Fruit fly (Drosophila melanogaster) Kc167 (cell line): ENCODE results near the gene CG16964.

Experiments used
- Myc ChIP-seq: fragments of >200 bp; optimal IDR thresholded peaks from 2 replicates; lab custom pipeline; 2017; ENCODE audit warnings: missing external identifiers
- Sin3A ChIP-seq: fragments of >200 bp; optimal IDR thresholded peaks from 2 replicates; lab custom pipeline; 2018; ENCODE audit warnings: missing external identifiers
- h ChIP-seq: fragments of >200 bp; optimal IDR thresholded peaks from 3 replicates; lab custom pipeline; 2018; ENCODE audit warnings: missing external identifiers
- insv ChIP-seq: fragments of >200 bp; optimal IDR thresholded peaks from 3 replicates; lab custom pipeline; 2018; ENCODE audit warnings: missing external identifiers
- psq ChIP-seq: fragments of >200 bp; optimal IDR thresholded peaks from 2 replicates; lab custom pipeline; 2017; ENCODE audit warnings: missing external identifiers
- ttk ChIP-seq: sonication (Bioruptor generic); optimal IDR thresholded peaks from 2 replicates; lab custom pipeline; 2017; ENCODE audit warnings: missing external identifiers

Gene CG16964

dm6 chr2L:11947641-11948040, at the start of gene CG16964:
CG16964 (plus strand) TSS chr2L:11947941.
- no peak for TF ChIP-seq ttk
- TF ChIP-seq h (lab: Kevin White, UChicago) = no peak
- no peak for TF ChIP-seq insv
- no peak for TF ChIP-seq psq (lab: Kevin White, UChicago)
- no peak for TF ChIP-seq Myc
- TF ChIP-seq Sin3A = no peak

dm6 chr2L:11902483-11902882, 45.3 kb upstream of the CG16964 start:
- TF ChIP-seq psq (lab: Kevin White, UChicago) (no peak), Myc (no peak), ttk (no peak), insv (no peak)

- TF ChIP-seq psq (lab: Kevin White, UChicago) = no peak
- TF ChIP-seq h (lab: Kevin White, UChicago) = no peak
- TF ChIP-seq ttk = no peak
- no peak for TF ChIP-seq insv
- no peak for TF ChIP-seq Sin3A
- no peak for TF ChIP-seq Myc
Observed at dm6 chr2L:11903335-11903734, 44.4 kb upstream of the CG16964 start.

DNA sequence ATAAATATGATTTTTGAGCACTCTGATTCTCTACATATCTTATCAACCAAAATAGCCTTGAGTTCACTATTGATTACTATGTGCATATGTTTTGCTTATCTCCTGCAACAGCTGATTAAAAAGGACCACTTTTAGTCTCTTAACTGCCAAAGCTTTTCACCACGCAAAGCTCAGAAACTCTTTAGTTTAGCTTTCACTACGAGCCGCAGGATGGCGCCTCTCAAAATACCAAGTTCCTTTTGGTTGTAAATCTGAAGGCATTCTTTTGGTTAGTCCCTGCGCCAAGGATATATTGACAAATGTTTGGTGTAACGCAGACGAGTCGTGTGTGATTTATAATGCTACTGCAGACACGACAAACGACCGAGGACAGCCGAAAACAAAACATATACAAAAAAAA, 43.6 kb upstream of the CG16964 start:
- TF ChIP-seq h (lab: Kevin White, UChicago) (no peak), psq (lab: Kevin White, UChicago) (no peak)

DNA sequence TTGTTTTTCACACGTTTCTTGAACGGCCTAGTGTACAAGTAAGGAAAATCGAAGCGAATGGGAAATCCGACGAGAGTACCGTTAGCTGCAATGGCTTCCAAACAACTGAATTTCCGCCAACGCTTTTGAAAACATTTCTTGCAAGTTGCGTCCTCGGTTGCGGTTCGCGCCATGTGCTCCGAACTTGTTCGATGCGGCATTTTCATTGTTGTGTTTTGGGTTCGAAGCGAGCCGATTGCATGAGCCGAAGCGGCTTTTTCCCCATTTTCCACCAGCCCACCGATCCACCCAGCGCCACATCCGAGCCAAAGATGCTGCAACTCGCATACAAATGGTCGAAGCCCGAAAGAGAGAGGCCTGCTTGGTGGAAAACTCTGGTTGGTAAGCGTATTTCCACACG, 19.3 kb upstream of the CG16964 start, which contains the start of gene Pde1c:
Gene Pde1c, minus strand, starts transcription at position 109 of the 400 bp plus-strand sequence.
- TF ChIP-seq Sin3A (no peak), Myc (no peak), insv (no peak), h (lab: Kevin White, UChicago) (no peak), ttk (no peak), psq (lab: Kevin White, UChicago) (no peak)

- TF ChIP-seq insv = no peak
- no peak for TF ChIP-seq Myc
- TF ChIP-seq ttk = no peak
Observed at dm6 chr2L:11931603-11932002, 16.1 kb upstream of the CG16964 start.

- no peak for TF ChIP-seq insv
- no peak for TF ChIP-seq ttk
- TF ChIP-seq h (lab: Kevin White, UChicago) = no peak
- no peak for TF ChIP-seq Myc
- TF ChIP-seq Sin3A = no peak
- no peak for TF ChIP-seq psq (lab: Kevin White, UChicago)
Observed at dm6 chr2L:11934205-11934604, 13.5 kb upstream of the CG16964 start, which contains the start of gene Or33a. Or33a (plus strand) TSS chr2L:11934505.

DNA sequence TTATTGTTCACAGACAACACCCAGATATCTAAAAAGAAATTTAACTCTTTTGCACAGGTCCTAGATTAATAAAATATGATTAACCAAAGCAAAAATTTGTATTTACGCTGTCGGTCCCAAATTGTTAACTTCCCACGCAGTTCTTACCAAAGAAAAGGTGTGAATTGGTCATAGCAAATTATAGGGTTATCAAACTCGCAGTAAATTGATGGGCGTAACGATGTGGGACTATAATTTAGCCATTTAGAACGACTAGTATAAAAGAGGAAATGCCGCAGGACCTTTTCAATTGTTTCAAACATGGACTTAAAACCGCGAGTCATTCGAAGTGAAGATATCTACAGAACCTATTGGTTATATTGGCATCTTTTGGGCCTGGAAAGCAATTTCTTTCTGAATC, 11.9 kb upstream of the CG16964 start, which contains the start of gene Or33b:
Gene Or33b, plus strand, starts transcription at position 301 of the 400 bp plus-strand sequence.
- TF ChIP-seq ttk (no peak), insv (no peak), h (lab: Kevin White, UChicago) (no peak), psq (lab: Kevin White, UChicago) (no peak), Sin3A (no peak), Myc (no peak)

DNA sequence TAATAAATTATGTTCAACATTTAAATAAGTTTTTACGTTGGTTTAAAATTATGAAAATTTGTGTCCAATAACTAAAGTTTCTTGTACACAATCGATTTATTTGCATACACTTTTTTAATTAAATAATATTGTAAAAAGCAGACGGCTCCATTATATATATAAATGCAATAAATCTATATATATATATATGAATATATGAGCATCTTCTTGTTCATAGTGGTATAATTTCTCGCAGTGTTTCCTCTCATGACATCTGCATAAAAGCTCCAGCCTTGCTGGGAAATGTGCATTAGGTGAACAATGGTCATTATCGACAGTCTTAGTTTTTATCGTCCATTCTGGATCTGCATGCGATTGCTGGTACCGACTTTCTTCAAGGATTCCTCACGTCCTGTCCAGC, 10.1 kb upstream of the CG16964 start, which contains the start of gene Or33c:
Gene Or33c, plus strand, starts transcription at position 301 of the 400 bp plus-strand sequence.
- no peak for TF ChIP-seq ttk

DNA sequence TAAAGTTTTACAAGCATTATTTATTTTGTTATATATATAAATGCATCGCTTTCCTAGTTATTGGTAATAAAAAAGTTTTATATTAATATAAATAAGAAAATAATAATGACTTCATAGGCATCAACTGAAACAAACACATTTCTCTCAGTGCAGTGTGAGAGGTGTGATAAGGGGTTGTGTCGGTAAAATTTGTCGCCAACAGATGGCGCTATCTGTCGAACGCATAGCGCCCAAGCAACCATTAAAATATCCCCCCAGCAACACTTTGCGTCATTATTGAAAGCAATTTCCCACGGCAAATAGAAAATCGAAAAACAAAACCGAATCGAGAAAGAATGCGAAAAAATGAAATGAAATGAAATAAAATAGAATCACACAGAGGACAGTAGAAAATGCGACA, 7.1 kb upstream of the CG16964 start:
- TF ChIP-seq ttk = no peak
- no peak for TF ChIP-seq Sin3A
- TF ChIP-seq insv = no peak
- no peak for TF ChIP-seq Myc
- TF ChIP-seq psq (lab: Kevin White, UChicago) = no peak
- TF ChIP-seq h (lab: Kevin White, UChicago) = no peak

DNA sequence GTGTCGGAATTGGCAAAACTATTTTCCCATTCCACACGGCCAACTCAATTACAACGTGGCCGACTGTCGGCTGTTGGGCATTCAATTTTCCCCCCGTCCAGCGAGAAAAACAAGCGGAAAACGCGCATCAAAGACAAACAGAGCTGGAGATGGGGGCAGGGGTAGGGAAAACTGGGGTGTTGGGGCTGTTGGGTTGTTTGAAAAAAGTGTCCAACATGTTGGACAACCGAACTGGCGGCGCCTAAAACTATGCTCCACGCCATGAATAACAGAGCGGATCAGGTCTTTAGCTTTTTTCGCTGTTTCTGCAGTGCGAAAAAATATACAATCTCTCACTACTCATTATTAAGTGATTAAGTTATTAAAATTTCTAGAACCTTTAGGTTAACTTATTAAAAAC, 5.5 kb upstream of the CG16964 start:
- TF ChIP-seq Myc = no peak
- no peak for TF ChIP-seq psq (lab: Kevin White, UChicago)
- TF ChIP-seq insv = no peak
- no peak for TF ChIP-seq Sin3A
- no peak for TF ChIP-seq h (lab: Kevin White, UChicago)
- no peak for TF ChIP-seq ttk

- TF ChIP-seq Myc = no peak
- no peak for TF ChIP-seq Sin3A
- TF ChIP-seq psq (lab: Kevin White, UChicago) = no peak
- TF ChIP-seq h (lab: Kevin White, UChicago) = no peak
- TF ChIP-seq insv = no peak
- TF ChIP-seq ttk = no peak
Observed at dm6 chr2L:11942826-11943225, 4.9 kb upstream of the CG16964 start.

DNA sequence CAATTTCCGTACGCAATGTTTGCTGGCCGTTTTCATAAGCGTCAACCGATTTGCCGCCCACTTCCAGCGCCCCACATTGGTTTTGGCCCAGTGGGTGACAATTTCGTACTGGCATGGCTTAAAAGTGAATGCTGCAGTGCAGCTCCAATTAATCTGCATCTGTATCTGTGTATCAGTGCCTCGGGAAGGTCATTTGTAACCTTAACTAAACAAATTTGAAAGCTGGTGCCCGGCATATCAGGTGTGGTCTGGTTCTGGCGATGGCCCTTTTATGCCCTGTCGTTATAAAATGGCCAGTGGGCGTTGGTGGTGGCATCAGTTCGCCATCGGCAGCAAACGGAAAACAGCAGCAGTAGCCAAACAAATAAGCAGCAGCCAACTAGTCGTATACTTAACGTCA, 3.9 kb upstream of the CG16964 start, which contains the start of gene Crys:
Gene Crys, plus strand, starts transcription at position 301 of the 400 bp plus-strand sequence.
- TF ChIP-seq ttk (no peak), h (lab: Kevin White, UChicago) (no peak), Sin3A (no peak), psq (lab: Kevin White, UChicago) (no peak), Myc (no peak), insv (no peak)

DNA sequence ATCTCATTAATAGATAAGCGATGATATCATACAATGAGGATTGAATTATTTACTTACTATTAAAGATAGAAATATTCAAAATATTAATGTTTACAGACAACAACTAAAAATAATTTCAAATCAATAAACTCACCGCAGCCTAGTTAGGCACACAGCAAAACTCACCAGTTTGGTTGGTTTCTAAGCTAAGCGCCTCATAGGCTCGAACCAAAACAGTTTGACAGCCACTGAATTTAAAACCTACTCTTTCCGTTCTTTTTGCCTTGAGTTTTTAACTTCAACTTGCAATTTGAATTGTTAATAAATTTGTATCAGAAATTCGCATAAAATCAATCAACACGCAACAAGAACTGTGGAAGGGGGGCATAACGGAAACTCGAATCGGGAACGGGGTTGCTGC, 738 bp downstream of the CG16964 start:
- TF ChIP-seq h (lab: Kevin White, UChicago) = no peak
- TF ChIP-seq ttk = no peak
- TF ChIP-seq psq (lab: Kevin White, UChicago) = no peak
- TF ChIP-seq Sin3A = no peak

DNA sequence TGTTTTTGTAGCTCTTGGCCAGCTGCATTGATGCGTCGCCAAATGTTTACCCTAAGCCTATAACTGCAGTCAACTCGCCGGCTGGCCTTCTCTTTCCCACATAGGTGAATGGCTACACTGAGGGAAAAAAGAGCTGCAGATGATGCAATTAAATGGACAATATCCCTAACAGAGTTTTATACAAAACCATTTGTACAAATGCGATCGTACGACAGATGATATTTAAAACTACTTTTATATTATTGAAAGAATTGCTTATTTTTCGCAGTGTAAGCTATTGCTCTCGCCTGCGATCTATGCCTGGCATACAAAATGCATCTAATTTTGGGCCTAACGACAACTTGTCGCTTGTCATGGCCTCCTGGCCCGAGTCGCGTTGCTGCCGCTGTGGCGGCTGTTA, 2.2 kb downstream of the CG16964 start:
- TF ChIP-seq insv (no peak), Myc (no peak), h (lab: Kevin White, UChicago) (no peak), ttk (no peak), psq (lab: Kevin White, UChicago) (no peak)
